Worm (Caenorhabditis elegans) whole organism, young adult: ENCODE data around the gene mics-1.

Experiments
- D2030.7 ChIP-seq: fragments of 200-800 bp; sonication (Bioruptor generic); IDR thresholded peaks from 2 replicates; pipeline ENCODE4 v1.3.6; 2022; ENCODE audit warnings: missing genetic modification reagents, missing genetic modification characterization, missing compliant biosample characterization
- F10E7.11 ChIP-seq: sonication (generic microtip); optimal IDR thresholded peaks from 2 replicates; lab custom pipeline; 2017; ENCODE audit warnings: mild to moderate bottlenecking, missing genetic modification characterization, moderate library complexity, missing compliant biosample characterization
- F37B4.10 ChIP-seq: fragments of 200-800 bp; sonication (Bioruptor generic); IDR thresholded peaks from 2 replicates; pipeline ENCODE4 v1.3.6; 2022; ENCODE audit warnings: missing genetic modification characterization, missing compliant biosample characterization
- F39B2.1 ChIP-seq: fragments of 200-800 bp; sonication (Bioruptor generic); IDR thresholded peaks from 2 replicates; pipeline ENCODE4 v1.3.6; 2022; ENCODE audit warnings: missing genetic modification reagents, missing genetic modification characterization, missing compliant biosample characterization
- F49E8.2 ChIP-seq: sonication (generic microtip); optimal IDR thresholded peaks from 3 replicates; lab custom pipeline; 2017; ENCODE audit warnings: missing genetic modification characterization, mild to moderate bottlenecking, missing compliant biosample characterization, antibody characterized with exemption, moderate library complexity; ENCODE audit not compliant: insufficient read depth
- F52B5.7 ChIP-seq: sonication (generic microtip); optimal IDR thresholded peaks from 2 replicates; lab custom pipeline; 2016; ENCODE audit warnings: mild to moderate bottlenecking, missing genetic modification characterization, missing compliant biosample characterization
- F57A8.1 ChIP-seq: fragments of 200-800 bp; sonication (Bioruptor generic); optimal IDR thresholded peaks from 2 replicates; lab custom pipeline; 2018; ENCODE audit warnings: mild to moderate bottlenecking, missing genetic modification characterization, moderate library complexity, missing compliant biosample characterization
- K12H6.12 ChIP-seq: fragments of 200-800 bp; sonication (Bioruptor generic); optimal IDR thresholded peaks from 2 replicates; lab custom pipeline; 2018; ENCODE audit warnings: mild to moderate bottlenecking, missing genetic modification characterization, missing compliant biosample characterization
- T07F8.4 ChIP-seq: sonication (generic microtip); optimal IDR thresholded peaks from 2 replicates; lab custom pipeline; 2016; ENCODE audit warnings: mild to moderate bottlenecking, missing genetic modification characterization, moderate library complexity, missing compliant biosample characterization
- T26A5.8 ChIP-seq: sonication (generic microtip); optimal IDR thresholded peaks from 2 replicates; lab custom pipeline; 2016; ENCODE audit warnings: missing genetic modification characterization, missing compliant biosample characterization
- Y67H2A.10 ChIP-seq: fragments of 200-800 bp; sonication (Bioruptor generic); conservative IDR thresholded peaks from 2 replicates; pipeline ENCODE4 v1.3.6; 2022; ENCODE audit warnings: missing genetic modification reagents, missing genetic modification characterization, missing compliant biosample characterization
- ZK185.1 ChIP-seq: sonication (generic microtip); optimal IDR thresholded peaks from 2 replicates; lab custom pipeline; 2016; ENCODE audit warnings: mild to moderate bottlenecking, missing genetic modification characterization, missing compliant biosample characterization; ENCODE audit not compliant: poor library complexity, severe bottlenecking
- ama-1 ChIP-seq, 3 experiments: fragments of 150-350 bp in 1 of 3; sonication (generic microtip) in 2 of 3; optimal IDR thresholded peaks; 2 replicates each; lab custom pipeline; 2014 to 2018; ENCODE audit warnings: missing biosample characterization in 2 of 3, missing genetic modification characterization in 2 of 3, missing genetic modification reagents in 2 of 3
- attf-5 ChIP-seq: fragments of 200-800 bp; sonication (Bioruptor generic); optimal IDR thresholded peaks from 2 replicates; lab custom pipeline; 2018; ENCODE audit warnings: mild to moderate bottlenecking, missing genetic modification characterization, missing compliant biosample characterization
- ceh-27 ChIP-seq: fragments of 200-800 bp; sonication (Bioruptor generic); optimal IDR thresholded peaks from 2 replicates; lab custom pipeline; 2018; ENCODE audit warnings: mild to moderate bottlenecking, missing genetic modification characterization, moderate library complexity, missing compliant biosample characterization
- ceh-91 ChIP-seq: fragments of 200-800 bp; sonication (Bioruptor generic); IDR thresholded peaks from 2 replicates; pipeline ENCODE4 v1.3.6; 2022; ENCODE audit warnings: missing genetic modification reagents, missing genetic modification characterization, missing compliant biosample characterization
- die-1 ChIP-seq: sonication (generic microtip); optimal IDR thresholded peaks from 2 replicates; lab custom pipeline; 2016; ENCODE audit warnings: missing genotype, mild to moderate bottlenecking, missing genetic modification characterization, missing compliant biosample characterization
- dox-1 ChIP-seq: fragments of 200-800 bp; sonication (Bioruptor generic); IDR thresholded peaks from 2 replicates; pipeline ENCODE4 v1.3.6; 2022; ENCODE audit warnings: missing genetic modification reagents, missing genetic modification characterization, missing compliant biosample characterization
- egl-44 ChIP-seq: fragments of 200-800 bp; sonication (Bioruptor generic); IDR thresholded peaks from 2 replicates; pipeline ENCODE4 v1.3.6; 2022; ENCODE audit warnings: missing genetic modification reagents, missing genetic modification characterization, missing compliant biosample characterization
- egrh-3 ChIP-seq: fragments of 200-800 bp; sonication (Bioruptor generic); IDR thresholded peaks from 2 replicates; pipeline ENCODE4 v1.3.6; 2022; ENCODE audit warnings: missing genetic modification reagents, missing genetic modification characterization, missing compliant biosample characterization
- hlh-12 ChIP-seq: sonication (generic microtip); optimal IDR thresholded peaks from 2 replicates; lab custom pipeline; 2016; ENCODE audit warnings: missing genetic modification characterization, missing compliant biosample characterization
- lin-54 ChIP-seq: fragments of 200-800 bp; sonication (Bioruptor generic); optimal IDR thresholded peaks from 2 replicates; lab custom pipeline; 2018; ENCODE audit warnings: mild to moderate bottlenecking, missing genetic modification characterization, missing compliant biosample characterization
- mel-28 ChIP-seq: sonication (generic microtip); optimal IDR thresholded peaks from 2 replicates; lab custom pipeline; 2016; ENCODE audit warnings: borderline replicate concordance, mild to moderate bottlenecking, missing genetic modification characterization, missing compliant biosample characterization
- nfya-1 ChIP-seq: sonication (generic microtip); optimal IDR thresholded peaks from 2 replicates; lab custom pipeline; 2017; ENCODE audit warnings: antibody characterized with exemption, missing compliant biosample characterization, missing genetic modification characterization, borderline replicate concordance; ENCODE audit not compliant: insufficient read depth
- nhr-179 ChIP-seq: sonication (generic microtip); optimal IDR thresholded peaks from 2 replicates; lab custom pipeline; 2016; ENCODE audit warnings: mild to moderate bottlenecking, missing genetic modification characterization, missing compliant biosample characterization
- nhr-27 ChIP-seq: fragments of 200-800 bp; sonication (Bioruptor generic); optimal IDR thresholded peaks from 2 replicates; lab custom pipeline; 2018; ENCODE audit warnings: mild to moderate bottlenecking, missing genetic modification characterization, moderate library complexity, missing compliant biosample characterization
- nhr-80 ChIP-seq: sonication (generic microtip); optimal IDR thresholded peaks from 2 replicates; lab custom pipeline; 2016; ENCODE audit warnings: missing genetic modification characterization, missing compliant biosample characterization
- rec-8 ChIP-seq, 2 experiments: sonication (generic microtip); optimal IDR thresholded peaks; 2 replicates each; lab custom pipeline; 2016; ENCODE audit warnings: mild to moderate bottlenecking in 2 of 2, missing genetic modification characterization in 2 of 2, missing genetic modification reagents in 2 of 2, missing genotype in 2 of 2, missing biosample characterization in 1 of 2, missing compliant biosample characterization in 1 of 2, moderate library complexity in 1 of 2
- sea-2 ChIP-seq: fragments of 200-800 bp; sonication (Bioruptor generic); IDR thresholded peaks from 2 replicates; pipeline ENCODE4 v1.3.6; 2022; ENCODE audit warnings: missing genetic modification characterization, missing compliant biosample characterization
- snpc-3.4 ChIP-seq: sonication (generic microtip); optimal IDR thresholded peaks from 2 replicates; lab custom pipeline; 2017; ENCODE audit warnings: missing genetic modification characterization, mild to moderate bottlenecking, missing compliant biosample characterization, antibody characterized with exemption, moderate library complexity, missing genotype, missing genetic modification reagents
- somi-1 ChIP-seq: fragments of 200-800 bp; sonication (Bioruptor generic); optimal IDR thresholded peaks from 2 replicates; lab custom pipeline; 2018; ENCODE audit warnings: mild to moderate bottlenecking, missing genetic modification characterization, missing compliant biosample characterization
- tbp1 ChIP-seq: fragments of 200-800 bp; sonication (Bioruptor generic); optimal IDR thresholded peaks from 2 replicates; lab custom pipeline; 2018; ENCODE audit warnings: mild to moderate bottlenecking, missing genetic modification characterization, missing compliant biosample characterization
- unc-130 ChIP-seq: sonication (generic microtip); optimal IDR thresholded peaks from 2 replicates; lab custom pipeline; 2016; ENCODE audit warnings: missing genetic modification reagents, missing genetic modification characterization, missing compliant biosample characterization
- unc-62 ChIP-seq: fragments of 150-350 bp; optimal IDR thresholded peaks from 2 replicates; lab custom pipeline; 2014; ENCODE audit warnings: missing biosample characterization, missing genetic modification reagents, missing genetic modification characterization
- ztf-26 ChIP-seq: sonication (generic microtip); optimal IDR thresholded peaks from 2 replicates; lab custom pipeline; 2017; ENCODE audit warnings: missing genetic modification characterization, missing compliant biosample characterization
- ztf-28 ChIP-seq: fragments of 200-800 bp; sonication (Bioruptor generic); IDR thresholded peaks from 2 replicates; pipeline ENCODE4 v1.3.6; 2022; ENCODE audit warnings: missing genetic modification reagents, missing genetic modification characterization, missing compliant biosample characterization

The mics-1 gene

ce11 chrV:10594810-10595209 is 16.7 kb upstream of the mics-1 start, which contains the start of gene T21C9.11:
Gene T21C9.11, minus strand, starts transcription at chrV:10594910.
- TF ChIP-seq lin-54 (no peak), nfya-1 (tag; lab: Kevin White, UChicago) (no peak), F49E8.2 (no peak), nhr-27 (tag; lab: Kevin White, UChicago) (no peak), D2030.7 (GFP tag; lab: Robert Waterston, UW) (no peak), hlh-12 (tag; lab: Kevin White, UChicago) (no peak), unc-130 (GFP tag; lab: Kevin White, UChicago) (no peak), ztf-26 (tag; lab: Kevin White, UChicago) (no peak), F39B2.1 (GFP tag; lab: Robert Waterston, UW) (no peak), mel-28 (tag; lab: Kevin White, UChicago) (no peak), sea-2 (GFP tag; lab: Robert Waterston, UW) (no peak), dox-1 (GFP tag; lab: Robert Waterston, UW) (no peak), Y67H2A.10 (GFP tag; lab: Robert Waterston, UW) (no peak), F52B5.7 (no peak), nhr-179 (tag; lab: Kevin White, UChicago) (no peak)

- TF ChIP-seq F37B4.10 (GFP tag; lab: Robert Waterston, UW) (0 out of 2 replicates have a peak, but pooled peaks have one; percentile 13), ceh-91 (GFP tag; lab: Robert Waterston, UW) (no peak)
- TF ChIP-seq, all 124 proteins: peak for 1
These were observed 14.4 kb upstream of the mics-1 start, which contains the start of gene T21C9.9 for ce11 chrV:10592479-10592878. Gene T21C9.9, minus strand, starts transcription at chrV:10592579.

ce11 chrV:10589774-10590528 is 11.8 kb upstream of the mics-1 start, which contains the start of gene ttr-23:
Gene ttr-23, minus strand, starts transcription at chrV:10589860.
- TF ChIP-seq nhr-80 = peak; percentile 50
- TF ChIP-seq K12H6.12 (tag; lab: Kevin White, UChicago) = no peak
- no peak for TF ChIP-seq ceh-27 (GFP tag; lab: Kevin White, UChicago)
- peak; percentile 91 for TF ChIP-seq unc-62 (GFP tag; lab: Kevin White, UChicago)
- TF ChIP-seq egrh-3 (GFP tag; lab: Robert Waterston, UW) = no peak
- no peak for TF ChIP-seq T26A5.8 (tag; lab: Kevin White, UChicago)
- no peak for TF ChIP-seq F57A8.1 (GFP tag; lab: Kevin White, UChicago)

- TF ChIP-seq dox-1 (GFP tag; lab: Robert Waterston, UW) = no peak
- no peak for TF ChIP-seq rec-8 (tag; optimal IDR thresholded peaks at IDR 0.05; lab: Kevin White, UChicago)
- no peak for TF ChIP-seq egl-44 (GFP tag; lab: Robert Waterston, UW)
- no peak for TF ChIP-seq tbp1
- TF ChIP-seq F10E7.11 (tag; lab: Kevin White, UChicago) = no peak
- TF ChIP-seq snpc-3.4 (tag; lab: Kevin White, UChicago) = no peak
- no peak for TF ChIP-seq die-1 (tag; lab: Kevin White, UChicago)
- TF ChIP-seq T07F8.4 (tag; lab: Kevin White, UChicago) = no peak
- TF ChIP-seq somi-1 (GFP tag; lab: Kevin White, UChicago) = no peak
- TF ChIP-seq ZK185.1 (tag; lab: Kevin White, UChicago) = no peak
- TF ChIP-seq ama-1 (optimal IDR thresholded peaks at IDR 0.05; lab: Kevin White, UChicago) = no peak
- no peak for TF ChIP-seq ama-1 (GFP tag; optimal IDR thresholded peaks at IDR 0.05; lab: Kevin White, UChicago)
- TF ChIP-seq ztf-28 = no peak
- no peak for TF ChIP-seq attf-5 (GFP tag; lab: Kevin White, UChicago)
These were observed 10.6 kb upstream of the mics-1 start, which contains the start of gene srg-32 for ce11 chrV:10588694-10589093. Gene srg-32, minus strand, starts transcription at chrV:10588794.
